Worm (Caenorhabditis elegans): Measurements from ENCODE around the gene jmjd-3.2.

ce11 chrX:14447498-14447897, 512 bp upstream of the jmjd-3.2 start:
- TF ChIP-seq snpc-4 (tag; optimal IDR thresholded peaks at IDR 0.05) (no peak), ZK546.5 (tag; optimal IDR thresholded peaks at IDR 0.05) (no peak), mdl-1 (tag; optimal IDR thresholded peaks at IDR 0.05) (no peak), nhr-77 (tag; optimal IDR thresholded peaks at IDR 0.05) (no peak), F49E8.2 (tag; optimal IDR thresholded peaks at IDR 0.05; ENCODE audit: borderline replicate concordance) (no peak), pqm-1 (tag; optimal IDR thresholded peaks at IDR 0.05) (no peak), dve-1 (tag; optimal IDR thresholded peaks at IDR 0.05; ENCODE audit: insufficient read depth) (no peak), fos-1 (tag; optimal IDR thresholded peaks at IDR 0.05) (no peak), unc-130 (GFP tag; optimal IDR thresholded peaks at IDR 0.05) (no peak), egl-27 (tag; optimal IDR thresholded peaks at IDR 0.05) (no peak), nhr-11 (tag; optimal IDR thresholded peaks at IDR 0.05) (no peak)

Data from whole organism, L4 larva.